Worm (Caenorhabditis elegans): ENCODE measurements around the gene lgc-57.

The lgc-57 gene

ce11 chrII:10730702-10731101 is 35.9 kb downstream of the lgc-57 start:
- TF ChIP-seq unc-62 (GFP tag; optimal IDR thresholded peaks at IDR 0.05) = no peak

ce11 chrII:10731552-10731951 is 36.7 kb downstream of the lgc-57 start, which contains the start of gene glb-12:
Gene glb-12, minus strand, starts transcription at chrII:10731652.
- no peak for TF ChIP-seq unc-62 (GFP tag; optimal IDR thresholded peaks at IDR 0.05)

- TF ChIP-seq unc-62 (GFP tag; optimal IDR thresholded peaks at IDR 0.05) = no peak
Observed at ce11 chrII:10737059-10737458, 42.2 kb downstream of the lgc-57 start, which contains the start of gene C52A11.3. Gene C52A11.3, plus strand, starts transcription at chrII:10737359.

ce11 chrII:10744801-10745200 is 50.0 kb downstream of the lgc-57 start:
- no peak for TF ChIP-seq unc-62 (GFP tag; optimal IDR thresholded peaks at IDR 0.05)
